Worm (Caenorhabditis elegans): Measurements from ENCODE around the gene txdc-9.

txdc-9 gene

DNA sequence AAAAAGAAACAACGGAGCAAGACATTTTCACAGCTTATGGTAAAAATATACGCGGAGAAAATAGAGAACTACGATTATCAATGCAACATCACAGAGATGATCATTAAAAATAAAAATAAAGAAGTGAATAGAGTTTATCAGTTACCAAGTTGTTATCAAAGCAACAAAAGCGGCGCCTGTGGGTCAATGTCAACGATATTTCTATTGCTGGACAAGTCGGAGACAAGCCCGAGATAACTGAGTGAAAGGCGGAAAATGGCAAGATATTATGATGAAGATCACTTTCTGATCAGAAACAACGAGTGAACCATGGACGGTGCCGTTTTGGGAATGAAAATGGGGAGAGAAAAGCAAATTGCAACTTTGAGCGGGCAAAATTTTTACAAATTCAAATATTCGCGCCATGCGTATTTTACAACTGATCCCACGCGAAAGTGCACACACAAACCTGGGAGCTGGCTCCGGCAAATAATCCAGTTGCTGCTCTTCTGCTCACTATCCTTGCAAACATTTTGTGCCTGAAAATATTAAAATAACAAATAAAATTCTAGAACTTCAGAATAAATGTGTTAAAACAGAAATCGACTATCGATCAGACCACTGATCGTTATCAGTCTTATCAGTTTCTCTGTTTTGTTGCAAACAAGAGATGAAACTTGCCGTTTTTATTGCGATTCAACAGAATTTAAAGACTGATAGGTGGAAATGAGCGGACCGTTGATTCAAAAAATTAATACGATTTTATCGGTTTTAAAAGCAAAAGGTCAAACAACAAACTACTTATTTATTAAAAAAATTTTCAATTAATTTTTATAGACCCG is 10.5 kb downstream of the txdc-9 start, which contains the start of gene mel-32 (continued):
- TF ChIP-seq pag-3 (tag; optimal IDR thresholded peaks at IDR 0.05; ENCODE audit: borderline replicate concordance, insufficient read depth) (no peak), sup-37 (GFP tag; optimal IDR thresholded peaks at IDR 0.05) (no peak), egl-27 (tag; optimal IDR thresholded peaks at IDR 0.05) (no peak), efl-1 (optimal IDR thresholded peaks at IDR 0.05) (peak; percentile 81 to 84), efl-1 (GFP tag; optimal IDR thresholded peaks at IDR 0.05 in 1 of 2) (peak; percentile 84 to 98), nhr-237 (tag; optimal IDR thresholded peaks at IDR 0.05) (no peak), swsn-7 (tag; optimal IDR thresholded peaks at IDR 0.05) (no peak), C04F5.9 (tag; optimal IDR thresholded peaks at IDR 0.05) (no peak), sptf-1 (tag; optimal IDR thresholded peaks at IDR 0.05) (no peak), unc-130 (tag; optimal IDR thresholded peaks at IDR 0.05) (no peak), ztf-11 (tag; optimal IDR thresholded peaks at IDR 0.05) (no peak), hpl-2 (GFP tag; optimal IDR thresholded peaks at IDR 0.05) (no peak), lin-13 (GFP tag; optimal IDR thresholded peaks at IDR 0.05) (peak; percentile 1), skn-1 (tag; optimal IDR thresholded peaks at IDR 0.05) (no peak), fkh-10 (GFP tag; optimal IDR thresholded peaks at IDR 0.05) (no peak), F16B12.6 (tag; optimal IDR thresholded peaks at IDR 0.05) (peak; percentile 76), dsc-1 (tag; optimal IDR thresholded peaks at IDR 0.05) (no peak), hlh-17 (GFP tag; optimal IDR thresholded peaks at IDR 0.05; ENCODE audit: borderline replicate concordance) (no peak), egl-13 (tag; optimal IDR thresholded peaks at IDR 0.05) (no peak), nhr-85 (tag) (peak; percentile 12), fkh-4 (tag; optimal IDR thresholded peaks at IDR 0.05; ENCODE audit: borderline replicate concordance) (no peak), snu-23 (GFP tag; optimal IDR thresholded peaks at IDR 0.05) (peak; percentile 26), rnt-1 (tag; optimal IDR thresholded peaks at IDR 0.05) (peak; percentile 37), efl-3 (GFP tag; optimal IDR thresholded peaks at IDR 0.05) (no peak), irx-1 (tag; optimal IDR thresholded peaks at IDR 0.05) (no peak), elt-2 (tag; optimal IDR thresholded peaks at IDR 0.05) (peak; percentile 51), nhr-11 (tag; optimal IDR thresholded peaks at IDR 0.05) (no peak), unc-30 (tag; optimal IDR thresholded peaks at IDR 0.05) (no peak), grh-1 (GFP tag; IDR thresholded peaks at IDR 0.05) (no peak), lin-35 (GFP tag; optimal IDR thresholded peaks at IDR 0.05) (peak; percentile 65 to 76), pqm-1 (tag; optimal IDR thresholded peaks at IDR 0.05) (no peak), isw-1 (GFP tag; IDR thresholded peaks at IDR 0.05) (no peak), mef-2 (tag; optimal IDR thresholded peaks at IDR 0.05) (no peak), ztf-4 (tag; optimal IDR thresholded peaks at IDR 0.05) (no peak), nhr-12 (tag; optimal IDR thresholded peaks at IDR 0.05) (no peak), ceh-8 (GFP tag; optimal IDR thresholded peaks at IDR 0.05) (no peak), unc-62 (GFP tag; optimal IDR thresholded peaks at IDR 0.05) (no peak), zag-1 (tag; optimal IDR thresholded peaks at IDR 0.05) (no peak), nhr-76 (tag; optimal IDR thresholded peaks at IDR 0.05) (no peak), aly-2 (tag; optimal IDR thresholded peaks at IDR 0.05) (no peak), blmp-1 (tag; optimal IDR thresholded peaks at IDR 0.05) (peak; percentile 84), ceh-63 (GFP tag; optimal IDR thresholded peaks at IDR 0.05) (no peak), nhr-77 (tag; optimal IDR thresholded peaks at IDR 0.05) (no peak), vab-15 (tag; optimal IDR thresholded peaks at IDR 0.05) (no peak), ets-5 (GFP tag; IDR thresholded peaks at IDR 0.05) (no peak), ama-1 (optimal IDR thresholded peaks at IDR 0.05) (no peak), jun-1 (tag; optimal IDR thresholded peaks at IDR 0.05) (no peak), nhr-28 (tag; optimal IDR thresholded peaks at IDR 0.05) (no peak), lin-15B (tag; optimal IDR thresholded peaks at IDR 0.05) (no peak), mdl-1 (tag; optimal IDR thresholded peaks at IDR 0.05) (no peak), C16A3.4 (tag; optimal IDR thresholded peaks at IDR 0.05) (no peak), pax-3 (tag; optimal IDR thresholded peaks at IDR 0.05) (no peak), tbx-2 (tag; optimal IDR thresholded peaks at IDR 0.05) (no peak)
